Fruit fly (Drosophila melanogaster) whole organism, embryonic: ENCODE results near the gene Uba2.
A peak's percentile ranks its signal among the peaks of the same experiment; 100 is the strongest.

ENCODE experiments used
- Atf-2 ChIP-seq: fragments of 200-800 bp; sonication (Bioruptor generic); optimal IDR thresholded peaks from 2 replicates; lab custom pipeline; 2016; ENCODE audit warnings: missing biosample characterization, missing genetic modification characterization
- Atf3 ChIP-seq: fragments of 200-800 bp; sonication (Bioruptor generic); optimal IDR thresholded peaks from 3 replicates; lab custom pipeline; 2016; ENCODE audit warnings: missing biosample characterization, missing genetic modification characterization
- Awh ChIP-seq: fragments of 200-800 bp; sonication (Bioruptor generic); IDR thresholded peaks from 2 replicates; pipeline ENCODE4, ENCODE4 v1.3.6; 2022; ENCODE audit warnings: missing biosample characterization, missing genetic modification characterization
- BEAF-32 ChIP-seq: fragments of 200-800 bp; sonication (Bioruptor generic); optimal IDR thresholded peaks from 3 replicates; lab custom pipeline; 2017; ENCODE audit warnings: missing biosample characterization, missing genetic modification characterization, mild to moderate bottlenecking, moderate library complexity, missing genetic modification reagents
- CG11398 ChIP-seq: fragments of 200-800 bp; sonication (Bioruptor generic); optimal IDR thresholded peaks from 2 replicates; lab custom pipeline; 2016; ENCODE audit warnings: missing biosample characterization, missing genetic modification characterization
- CG11504 ChIP-seq: fragments of 200-800 bp; sonication (Bioruptor generic); optimal IDR thresholded peaks from 3 replicates; lab custom pipeline; 2019; ENCODE audit warnings: missing biosample characterization, mild to moderate bottlenecking, missing genetic modification characterization, moderate library complexity
- CG11695 ChIP-seq: fragments of 200-800 bp; sonication (Bioruptor generic); IDR thresholded peaks from 3 replicates; pipeline ENCODE4 v1.3.6; 2022; ENCODE audit warnings: missing biosample characterization, missing genetic modification characterization
- CG11723 ChIP-seq: fragments of 200-800 bp; sonication (Bioruptor generic); optimal IDR thresholded peaks from 2 replicates; lab custom pipeline; 2017; ENCODE audit warnings: missing biosample characterization, mild to moderate bottlenecking, missing genetic modification characterization
- CG14050 ChIP-seq: fragments of 200-800 bp; sonication (Bioruptor generic); IDR thresholded peaks from 3 replicates; pipeline ENCODE4 v1.3.6; 2022; ENCODE audit warnings: missing biosample characterization, missing genetic modification characterization
- CG15269 ChIP-seq: fragments of 200-800 bp; sonication (Bioruptor generic); optimal IDR thresholded peaks from 2 replicates; lab custom pipeline; 2018; ENCODE audit warnings: missing biosample characterization, mild to moderate bottlenecking, missing genetic modification characterization, moderate library complexity
- CG16863 ChIP-seq: fragments of 200-800 bp; sonication (Bioruptor generic); optimal IDR thresholded peaks from 3 replicates; lab custom pipeline; 2016; ENCODE audit warnings: missing biosample characterization, missing genetic modification characterization
- CG17912 ChIP-seq: fragments of 200-800 bp; sonication (Bioruptor generic); optimal IDR thresholded peaks from 2 replicates; lab custom pipeline; 2018; ENCODE audit warnings: missing biosample characterization, mild to moderate bottlenecking, missing genetic modification characterization
- CG2116 ChIP-seq: fragments of 200-800 bp; sonication (Bioruptor generic); optimal IDR thresholded peaks from 3 replicates; lab custom pipeline; 2018; ENCODE audit warnings: missing biosample characterization, mild to moderate bottlenecking, missing genetic modification characterization
- CG2678 ChIP-seq: fragments of 200-800 bp; sonication (Bioruptor generic); optimal IDR thresholded peaks from 3 replicates; lab custom pipeline; 2019; ENCODE audit warnings: missing biosample characterization, mild to moderate bottlenecking, missing genetic modification characterization, moderate library complexity
- CG34376 ChIP-seq: fragments of 200-800 bp; sonication (Bioruptor generic); optimal IDR thresholded peaks from 2 replicates; lab custom pipeline; 2018; ENCODE audit warnings: missing biosample characterization, mild to moderate bottlenecking, missing genetic modification characterization
- CG3726 ChIP-seq: fragments of 200-800 bp; sonication (Bioruptor generic); IDR thresholded peaks from 3 replicates; pipeline ENCODE4, ENCODE4 v1.3.6; 2022; ENCODE audit warnings: missing biosample characterization, missing genetic modification characterization
- CG7556 ChIP-seq: fragments of 200-800 bp; sonication (Bioruptor generic); optimal IDR thresholded peaks from 2 replicates; lab custom pipeline; 2017; ENCODE audit warnings: missing biosample characterization, mild to moderate bottlenecking, missing genetic modification characterization
- CG9609 ChIP-seq: fragments of 200-800 bp; sonication (Bioruptor generic); optimal IDR thresholded peaks from 3 replicates; lab custom pipeline; 2016; ENCODE audit warnings: missing biosample characterization, missing genetic modification characterization
- CHES-1-like ChIP-seq: fragments of 200-800 bp; sonication (Bioruptor generic); optimal IDR thresholded peaks from 2 replicates; lab custom pipeline; 2016; ENCODE audit warnings: missing biosample characterization, missing genetic modification characterization
- CoRest ChIP-seq: fragments of 200-800 bp; sonication (Bioruptor generic); optimal IDR thresholded peaks from 3 replicates; lab custom pipeline; 2018; ENCODE audit warnings: missing biosample characterization, mild to moderate bottlenecking, missing genetic modification characterization, moderate library complexity
- Dek ChIP-seq: fragments of 200-800 bp; sonication (Bioruptor generic); optimal IDR thresholded peaks from 3 replicates; lab custom pipeline; 2019; ENCODE audit warnings: missing biosample characterization, mild to moderate bottlenecking, missing genetic modification characterization, moderate library complexity
- Dfd ChIP-seq, 2 experiments: fragments of >200 bp; optimal IDR thresholded peaks; 2 replicates each; lab custom pipeline; 2017; ENCODE audit warnings: missing biosample characterization in 2 of 2, missing genetic modification characterization in 2 of 2
- Doc2 ChIP-seq: fragments of 200-800 bp; sonication (Bioruptor generic); IDR thresholded peaks from 2 replicates; pipeline ENCODE4 v1.3.6; 2022; ENCODE audit warnings: missing biosample characterization, missing genetic modification characterization
- Doc3 ChIP-seq: fragments of 200-800 bp; sonication (Bioruptor generic); IDR thresholded peaks from 3 replicates; pipeline ENCODE4 v1.3.6; 2022; ENCODE audit warnings: missing biosample characterization, missing genetic modification characterization; ENCODE audit not compliant: partially characterized antibody
- GATAe ChIP-seq: fragments of 200-800 bp; sonication (Bioruptor generic); conservative IDR thresholded peaks from 2 replicates; pipeline ENCODE4 v1.3.6; 2022; ENCODE audit warnings: missing biosample characterization, missing genetic modification characterization
- Hand ChIP-seq: fragments of 200-800 bp; sonication (Bioruptor generic); optimal IDR thresholded peaks from 2 replicates; lab custom pipeline; 2017; ENCODE audit warnings: mild to moderate bottlenecking, missing biosample characterization, missing genetic modification reagents, missing genetic modification characterization
- Hmr ChIP-seq: fragments of 200-800 bp; sonication (Bioruptor generic); optimal IDR thresholded peaks from 3 replicates; lab custom pipeline; 2017; ENCODE audit warnings: mild to moderate bottlenecking, missing biosample characterization, missing genetic modification reagents, missing genetic modification characterization
- Lim3 ChIP-seq: fragments of 200-800 bp; sonication (Bioruptor generic); IDR thresholded peaks from 2 replicates; pipeline ENCODE4 v1.3.6; 2022; ENCODE audit warnings: missing biosample characterization, missing genetic modification characterization
- NfI ChIP-seq: fragments of 200-800 bp; sonication (Bioruptor generic); optimal IDR thresholded peaks from 3 replicates; lab custom pipeline; 2018; ENCODE audit warnings: missing biosample characterization, mild to moderate bottlenecking, missing genetic modification characterization, moderate library complexity
- Opbp ChIP-seq: fragments of 200-800 bp; sonication (Bioruptor generic); IDR thresholded peaks from 3 replicates; pipeline ENCODE4 v1.3.6; 2022; ENCODE audit warnings: missing biosample characterization, missing genetic modification characterization; ENCODE audit not compliant: partially characterized antibody
- Side ChIP-seq: fragments of 200-800 bp; sonication (Bioruptor generic); optimal IDR thresholded peaks from 2 replicates; lab custom pipeline; 2016; ENCODE audit warnings: missing biosample characterization, missing genetic modification characterization
- Trl ChIP-seq, 3 experiments: fragments of >200 bp in 2 of 3; fragments of 200-800 bp in 1 of 3; sonication (Bioruptor generic) in 1 of 3; optimal IDR thresholded peaks; 2 replicates in 1 of 3; 3 replicates in 2 of 3; lab custom pipeline; 2016 to 2017; ENCODE audit warnings: missing biosample characterization in 1 of 3, missing genetic modification characterization in 1 of 3
- Xrp1 ChIP-seq: fragments of 200-800 bp; sonication (Bioruptor generic); IDR thresholded peaks from 2 replicates; pipeline ENCODE4 v1.3.6; 2022; ENCODE audit warnings: missing biosample characterization, missing genetic modification characterization
- YL-1 ChIP-seq: fragments of 200-800 bp; sonication (Bioruptor generic); optimal IDR thresholded peaks from 3 replicates; lab custom pipeline; 2017; ENCODE audit warnings: missing biosample characterization, mild to moderate bottlenecking, missing genetic modification characterization
- btn ChIP-seq: fragments of 200-800 bp; sonication (Bioruptor generic); optimal IDR thresholded peaks from 2 replicates; lab custom pipeline; 2016; ENCODE audit warnings: missing biosample characterization, missing genetic modification characterization
- cg ChIP-seq: fragments of 200-800 bp; sonication (Bioruptor generic); optimal IDR thresholded peaks from 3 replicates; lab custom pipeline; 2019; ENCODE audit warnings: missing biosample characterization, mild to moderate bottlenecking, missing genetic modification characterization, moderate library complexity
- dpn ChIP-seq, 2 experiments: fragments of 200-800 bp; sonication (Bioruptor generic); optimal IDR thresholded peaks; 3 replicates each; lab custom pipeline; 2016; ENCODE audit warnings: missing biosample characterization in 2 of 2, missing genetic modification characterization in 2 of 2
- grn ChIP-seq: fragments of 200-800 bp; sonication (Bioruptor generic); optimal IDR thresholded peaks from 3 replicates; lab custom pipeline; 2017; ENCODE audit warnings: missing biosample characterization, missing genetic modification characterization
- ham ChIP-seq: fragments of 200-800 bp; sonication (Bioruptor generic); IDR thresholded peaks from 2 replicates; pipeline ENCODE4 v1.3.6; 2022; ENCODE audit warnings: missing biosample characterization, missing genetic modification characterization
- her ChIP-seq: fragments of 200-800 bp; sonication (Bioruptor generic); optimal IDR thresholded peaks from 2 replicates; lab custom pipeline; 2016; ENCODE audit warnings: missing biosample characterization, missing genetic modification characterization
- nmo ChIP-seq: fragments of 200-800 bp; sonication (Bioruptor generic); optimal IDR thresholded peaks from 2 replicates; lab custom pipeline; 2018; ENCODE audit warnings: missing biosample characterization, mild to moderate bottlenecking, missing genetic modification characterization, moderate library complexity
- pho ChIP-seq: fragments of 200-800 bp; sonication (Bioruptor generic); optimal IDR thresholded peaks from 2 replicates; lab custom pipeline; 2016; ENCODE audit warnings: missing biosample characterization, missing genetic modification characterization
- prd ChIP-seq, 3 experiments: fragments of >200 bp in 2 of 3; fragments of 200-800 bp in 1 of 3; sonication (Bioruptor generic) in 1 of 3; optimal IDR thresholded peaks in 2 of 3; IDR thresholded peaks in 1 of 3; 2 replicates in 2 of 3; 3 replicates in 1 of 3; pipeline versions ENCODE4 v1.3.6 to Lab custom; 2017 to 2022; ENCODE audit warnings: missing biosample characterization in 1 of 3, missing genetic modification characterization in 1 of 3
- rib ChIP-seq: fragments of 200-800 bp; sonication (Bioruptor generic); IDR thresholded peaks from 2 replicates; pipeline ENCODE4 v1.3.6; 2022; ENCODE audit warnings: missing biosample characterization, missing genetic modification characterization
- sna ChIP-seq: fragments of 200-800 bp; sonication (Bioruptor generic); IDR thresholded peaks from 2 replicates; pipeline ENCODE4 v1.3.6; 2022; ENCODE audit warnings: missing biosample characterization, missing genetic modification characterization; ENCODE audit not compliant: partially characterized antibody
- sqz ChIP-seq: fragments of 200-800 bp; sonication (Bioruptor generic); optimal IDR thresholded peaks from 3 replicates; lab custom pipeline; 2018; ENCODE audit warnings: missing biosample characterization, mild to moderate bottlenecking, missing genetic modification characterization
- tio ChIP-seq: fragments of 200-800 bp; sonication (Bioruptor generic); optimal IDR thresholded peaks from 2 replicates; lab custom pipeline; 2017; ENCODE audit warnings: missing biosample characterization, missing genetic modification characterization, inconsistent platforms
- vvl ChIP-seq: fragments of 200-800 bp; sonication (Bioruptor generic); IDR thresholded peaks from 2 replicates; pipeline ENCODE4 v1.3.6; 2022; ENCODE audit warnings: missing biosample characterization, missing genetic modification characterization
- wdn ChIP-seq: fragments of 200-800 bp; sonication (Bioruptor generic); IDR thresholded peaks from 2 replicates; pipeline ENCODE4 v1.3.6; 2022; ENCODE audit warnings: missing biosample characterization, missing genetic modification characterization

Uba2 gene

DNA sequence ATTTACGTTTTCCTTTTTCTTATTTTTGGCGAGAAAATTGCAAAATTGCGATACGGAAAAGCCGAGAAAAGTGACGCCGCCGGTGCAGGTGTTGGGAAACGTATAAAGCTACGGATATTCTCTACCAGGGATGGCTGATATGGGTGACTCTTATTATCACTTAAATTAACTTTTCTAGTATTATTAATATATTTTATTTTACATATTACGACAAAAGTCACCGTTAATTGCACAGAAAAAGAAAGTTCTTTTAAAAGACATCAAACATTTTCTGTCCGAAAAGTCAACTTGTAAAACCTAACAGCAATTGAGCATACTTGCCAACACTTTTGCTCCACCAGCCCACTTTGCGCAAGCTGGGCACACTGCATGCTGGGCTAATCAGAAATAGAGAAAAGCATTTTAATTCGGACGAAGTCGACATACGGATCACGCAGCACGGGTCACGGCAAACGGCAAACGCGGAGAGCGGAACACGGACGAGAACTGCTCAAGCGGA is at the start of gene Uba2, which contains the start of gene Cds (continued):
- no peak for TF ChIP-seq cg
- TF ChIP-seq Awh: peak; percentile 53; the same call in 1 of the 2 replicates
- peak; percentile 50; the same call in 1 of the 3 replicates for TF ChIP-seq Opbp (GFP tag; lab: Robert Waterston, UW)
- TF ChIP-seq Lim3 (GFP tag; lab: Robert Waterston, UW): no peak
- TF ChIP-seq tio (GFP tag; lab: Kevin White, UChicago): peak; percentile 83
- peak; percentile 87 for TF ChIP-seq rib
- no peak for TF ChIP-seq sqz (GFP tag; lab: Kevin White, UChicago)
- TF ChIP-seq CG11504 (tag; lab: Kevin White, UChicago): no peak
- peak; percentile 94 for TF ChIP-seq nmo
- TF ChIP-seq Trl (optimal IDR thresholded peaks at IDR 0.05; lab: Kevin White, UChicago): no peak
- peak; percentile 82 for TF ChIP-seq Trl (GFP tag; optimal IDR thresholded peaks at IDR 0.05; lab: Kevin White, UChicago)
- TF ChIP-seq Dek (tag; lab: Kevin White, UChicago): peak; percentile 94
- peak; percentile 81 to 96 for TF ChIP-seq dpn (GFP tag; optimal IDR thresholded peaks at IDR 0.05; lab: Kevin White, UChicago)
- peak; percentile 88 for TF ChIP-seq CG11695
- TF ChIP-seq CG15269 (tag; lab: Kevin White, UChicago): peak; percentile 93
- peak; percentile 90 for TF ChIP-seq Xrp1 (GFP tag; lab: Robert Waterston, UW)
- TF ChIP-seq CG9609: peak; percentile 81
- peak; percentile 87 for TF ChIP-seq CG11723
- TF ChIP-seq CHES-1-like (GFP tag; lab: Kevin White, UChicago): peak; percentile 74
- peak; percentile 60; the same call in 1 of the 2 replicates for TF ChIP-seq Doc2
- peak; percentile 77 for TF ChIP-seq CG11398
- TF ChIP-seq CG17912 (GFP tag; lab: Kevin White, UChicago): peak; percentile 83
- TF ChIP-seq Side (GFP tag; lab: Kevin White, UChicago): peak; percentile 69
- peak; percentile 75 for TF ChIP-seq CG16863 (GFP tag; lab: Kevin White, UChicago)
- peak; percentile 93 for TF ChIP-seq CG34376 (GFP tag; lab: Kevin White, UChicago)
- TF ChIP-seq Hand (GFP tag; lab: Kevin White, UChicago): peak; percentile 86
- no peak for TF ChIP-seq prd (optimal IDR thresholded peaks at IDR 0.05; lab: Kevin White, UChicago)
- TF ChIP-seq prd (GFP tag; IDR thresholded peaks at IDR 0.05; lab: Robert Waterston, UW): peak; percentile 93
- no peak for TF ChIP-seq Hmr (GFP tag; lab: Kevin White, UChicago)
- peak; percentile 53 for TF ChIP-seq BEAF-32 (GFP tag; lab: Kevin White, UChicago)
- TF ChIP-seq YL-1 (GFP tag; lab: Kevin White, UChicago): peak; percentile 95
- TF ChIP-seq CoRest (tag; lab: Kevin White, UChicago): peak; percentile 94
- peak; percentile 89; the same call in 1 of the 2 replicates for TF ChIP-seq GATAe (GFP tag; lab: Robert Waterston, UW)
- peak; percentile 90 for TF ChIP-seq vvl
- TF ChIP-seq ham: peak; percentile 77
- TF ChIP-seq Atf-2: peak; percentile 78
- peak; percentile 11 for TF ChIP-seq btn (GFP tag; lab: Kevin White, UChicago)
- no peak for TF ChIP-seq grn (GFP tag; lab: Kevin White, UChicago)
- peak; percentile 91 for TF ChIP-seq CG2116 (GFP tag; lab: Kevin White, UChicago)
- peak; percentile 49 for TF ChIP-seq Atf3 (GFP tag; lab: Kevin White, UChicago)
- TF ChIP-seq her (GFP tag; lab: Kevin White, UChicago): peak; percentile 63
- TF ChIP-seq NfI (GFP tag; lab: Kevin White, UChicago): peak; percentile 95
- peak; percentile 80 for TF ChIP-seq pho (GFP tag; lab: Kevin White, UChicago)
- peak; percentile 89 for TF ChIP-seq CG7556 (GFP tag; lab: Kevin White, UChicago)
- peak; percentile 35; the same call in 1 of the 3 replicates for TF ChIP-seq Doc3
- TF ChIP-seq wdn (GFP tag; lab: Robert Waterston, UW): peak; percentile 87
- no peak for TF ChIP-seq sna (GFP tag; lab: Robert Waterston, UW)
- TF ChIP-seq CG14050 (GFP tag; lab: Robert Waterston, UW): peak; percentile 86
- TF ChIP-seq Dfd (GFP tag; optimal IDR thresholded peaks at IDR 0.05; lab: Kevin White, UChicago): no peak
- TF ChIP-seq CG2678 (tag; lab: Kevin White, UChicago): peak; percentile 94
- TF ChIP-seq CG3726 (GFP tag; lab: Robert Waterston, UW): peak; percentile 75; the same call in 2 of the 3 replicates
